Fruit fly (Drosophila melanogaster): Measurements from ENCODE around the gene Meltrin.

The Meltrin gene

DNA sequence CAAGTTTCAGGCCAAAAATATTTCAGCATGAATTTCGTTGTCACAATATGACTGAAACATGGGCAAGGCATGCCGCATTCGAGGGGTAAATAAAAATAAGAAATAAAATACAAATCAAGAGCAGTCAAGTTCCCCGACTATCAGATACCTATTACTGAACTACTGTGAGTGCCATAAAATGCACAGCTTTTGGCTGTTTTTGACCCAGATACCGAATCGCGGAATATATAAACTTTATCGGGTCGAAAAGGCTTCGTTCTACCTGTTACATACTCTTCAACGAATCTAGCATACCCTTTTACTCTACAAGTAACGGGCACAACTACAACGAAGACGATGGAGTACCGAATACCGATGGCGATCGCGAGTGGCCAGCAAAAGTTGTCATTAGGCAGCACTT is 9.8 kb upstream of the Meltrin start:
- TF ChIP-seq br (optimal IDR thresholded peaks at IDR 0.05): no peak
- TF ChIP-seq mam (GFP tag; optimal IDR thresholded peaks at IDR 0.05): peak; percentile 76
- TF ChIP-seq D19B (GFP tag; optimal IDR thresholded peaks at IDR 0.05): peak; percentile 84
- peak; percentile 51 for TF ChIP-seq CG17359 (tag; optimal IDR thresholded peaks at IDR 0.05)
- peak; percentile 65 for TF ChIP-seq gsb (GFP tag; IDR thresholded peaks at IDR 0.05)
- TF ChIP-seq grn (GFP tag; optimal IDR thresholded peaks at IDR 0.05): no peak
- TF ChIP-seq prd (optimal IDR thresholded peaks at IDR 0.05): no peak
- TF ChIP-seq prd (GFP tag; IDR thresholded peaks at IDR 0.05): peak; percentile 82
- TF ChIP-seq CkIIα-i1 (GFP tag; IDR thresholded peaks at IDR 0.05): no peak
- TF ChIP-seq CG2199 (GFP tag; IDR thresholded peaks at IDR 0.05): no peak
- peak; percentile 45 to 75 for TF ChIP-seq dpn (GFP tag; optimal IDR thresholded peaks at IDR 0.05)
- TF ChIP-seq zfh2 (GFP tag; optimal IDR thresholded peaks at IDR 0.05): peak; percentile 69
- peak; percentile 64 for TF ChIP-seq lab (GFP tag; optimal IDR thresholded peaks at IDR 0.05)
- TF ChIP-seq CG3163 (GFP tag; optimal IDR thresholded peaks at IDR 0.05): no peak
- no peak for TF ChIP-seq pzg (GFP tag; optimal IDR thresholded peaks at IDR 0.05)
- no peak for TF ChIP-seq CG10654 (GFP tag; optimal IDR thresholded peaks at IDR 0.05)
- no peak for TF ChIP-seq Jarid2 (GFP tag; optimal IDR thresholded peaks at IDR 0.05)
- TF ChIP-seq ftz-f1 (GFP tag; optimal IDR thresholded peaks at IDR 0.05): no peak
- TF ChIP-seq HLH3B (GFP tag; IDR thresholded peaks at IDR 0.05): peak; percentile 72
- 0 out of 2 replicates have a peak, but pooled peaks have one; percentile 39 for TF ChIP-seq dati (GFP tag; IDR thresholded peaks at IDR 0.05)
- TF ChIP-seq mirr (GFP tag; optimal IDR thresholded peaks at IDR 0.05): no peak
- peak; percentile 27 for TF ChIP-seq CG10209 (GFP tag; optimal IDR thresholded peaks at IDR 0.05)
- peak; percentile 8 for TF ChIP-seq Sry-δ (GFP tag; optimal IDR thresholded peaks at IDR 0.05)
- TF ChIP-seq Awh (GFP tag; IDR thresholded peaks at IDR 0.05): peak; percentile 63
- no peak for TF ChIP-seq ham (GFP tag; IDR thresholded peaks at IDR 0.05)
- peak; percentile 2 for TF ChIP-seq CG8281 (tag; optimal IDR thresholded peaks at IDR 0.05)
- no peak for TF ChIP-seq CG4328 (GFP tag; optimal IDR thresholded peaks at IDR 0.05)
- peak; percentile 19 for TF ChIP-seq CG8089 (GFP tag; optimal IDR thresholded peaks at IDR 0.05)
- TF ChIP-seq BtbVII (GFP tag; optimal IDR thresholded peaks at IDR 0.05): peak; percentile 28
- peak; percentile 63 for TF ChIP-seq E2f1 (GFP tag; IDR thresholded peaks at IDR 0.05)
- peak; percentile 5 for TF ChIP-seq Mad (GFP tag; optimal IDR thresholded peaks at IDR 0.05)
- peak; percentile 37 for TF ChIP-seq jumu (GFP tag; optimal IDR thresholded peaks at IDR 0.05)
- TF ChIP-seq zf30C (GFP tag; optimal IDR thresholded peaks at IDR 0.05): no peak
- TF ChIP-seq CG2712 (tag; optimal IDR thresholded peaks at IDR 0.05): peak; percentile 25
- TF ChIP-seq Hr78 (GFP tag; optimal IDR thresholded peaks at IDR 0.05): no peak
- no peak for TF ChIP-seq CG1602 (GFP tag; optimal IDR thresholded peaks at IDR 0.05)
- TF ChIP-seq gcm (GFP tag; optimal IDR thresholded peaks at IDR 0.05): no peak
- peak; percentile 49 for TF ChIP-seq wor (GFP tag; IDR thresholded peaks at IDR 0.05)
- TF ChIP-seq Atf-2 (GFP tag; optimal IDR thresholded peaks at IDR 0.05): peak; percentile 12
- TF ChIP-seq CG3995 (GFP tag; optimal IDR thresholded peaks at IDR 0.05): peak; percentile 14
- no peak for TF ChIP-seq D (optimal IDR thresholded peaks at IDR 0.05)
- no peak for TF ChIP-seq D (GFP tag; optimal IDR thresholded peaks at IDR 0.05)
- TF ChIP-seq ap (GFP tag; IDR thresholded peaks at IDR 0.05): peak; percentile 73
- peak; percentile 70 for TF ChIP-seq lilli (GFP tag; optimal IDR thresholded peaks at IDR 0.05)
- peak; percentile 45; the same call in 1 of the 2 replicates for TF ChIP-seq unc-4 (GFP tag; IDR thresholded peaks at IDR 0.05; ENCODE audit: partially characterized antibody)
- no peak for TF ChIP-seq TFAM (GFP tag; optimal IDR thresholded peaks at IDR 0.05)
- peak; percentile 36 for TF ChIP-seq onecut (GFP tag; IDR thresholded peaks at IDR 0.05)
- TF ChIP-seq CG4424 (GFP tag; optimal IDR thresholded peaks at IDR 0.05): peak; percentile 18
- TF ChIP-seq CG6791 (GFP tag; IDR thresholded peaks at IDR 0.05; ENCODE audit: partially characterized antibody): peak; percentile 73; the same call in 2 of the 3 replicates
- peak; percentile 32 for TF ChIP-seq CG8944 (GFP tag; optimal IDR thresholded peaks at IDR 0.05)
- TF ChIP-seq Nf-YC (tag; optimal IDR thresholded peaks at IDR 0.05): no peak
- no peak for TF ChIP-seq CG9797 (GFP tag; optimal IDR thresholded peaks at IDR 0.05)

Data from whole organism, embryonic.